Fruit fly (Drosophila melanogaster): ENCODE results near the gene pb.
A peak's percentile ranks its signal among the peaks of the same experiment; 100 is the strongest.

pb gene

DNA sequence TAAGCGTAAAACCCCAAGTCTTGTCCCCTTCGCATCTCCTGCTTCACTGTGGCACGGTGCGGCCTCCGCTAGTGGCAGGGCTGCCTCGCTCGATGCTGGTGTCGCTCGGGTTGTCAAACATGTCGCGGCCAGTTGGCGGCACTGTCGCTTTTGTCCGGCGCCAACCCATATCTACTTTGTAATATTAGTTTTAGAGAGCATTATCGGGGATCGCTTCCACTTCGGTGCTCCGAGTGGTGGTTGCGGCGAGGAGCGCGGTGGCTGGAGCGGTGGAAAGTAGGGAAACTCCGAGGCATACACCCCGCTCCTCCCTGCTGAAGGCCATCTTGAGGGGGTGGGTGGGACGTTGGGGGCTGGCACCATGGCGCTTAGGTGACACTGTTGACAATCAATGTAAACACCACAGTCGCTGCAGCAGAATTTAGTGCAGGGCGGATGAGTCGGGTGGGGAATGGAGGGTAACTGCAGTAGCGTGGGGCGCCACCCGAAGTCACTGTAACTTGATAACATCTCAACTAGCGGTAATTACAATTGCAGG is 76.7 kb downstream of the pb start (continued):
- no peak for TF ChIP-seq NC2β (GFP tag; optimal IDR thresholded peaks at IDR 0.05)
- TF ChIP-seq CG16813 (GFP tag; IDR thresholded peaks at IDR 0.05; ENCODE audit: partially characterized antibody): no peak
- TF ChIP-seq rib (GFP tag; IDR thresholded peaks at IDR 0.05): no peak
- no peak for TF ChIP-seq CG11247 (GFP tag; IDR thresholded peaks at IDR 0.05)
- no peak for TF ChIP-seq kah (GFP tag; optimal IDR thresholded peaks at IDR 0.05)
- no peak for TF ChIP-seq D (optimal IDR thresholded peaks at IDR 0.05)
- peak; percentile 21 for TF ChIP-seq D (GFP tag; optimal IDR thresholded peaks at IDR 0.05)
- peak; percentile 36 for TF ChIP-seq Usf (GFP tag; optimal IDR thresholded peaks at IDR 0.05)
- no peak for TF ChIP-seq Nf-YC (tag; optimal IDR thresholded peaks at IDR 0.05)
- TF ChIP-seq CG8478 (optimal IDR thresholded peaks at IDR 0.05): no peak
- no peak for TF ChIP-seq lbe (GFP tag; optimal IDR thresholded peaks at IDR 0.05)
- no peak for TF ChIP-seq CG11504 (tag; optimal IDR thresholded peaks at IDR 0.05)
- no peak for TF ChIP-seq CG4360 (GFP tag; IDR thresholded peaks at IDR 0.05)
- no peak for TF ChIP-seq CG8944 (GFP tag; optimal IDR thresholded peaks at IDR 0.05)
- no peak for TF ChIP-seq CG6272 (GFP tag; IDR thresholded peaks at IDR 0.05)
- TF ChIP-seq HLH54F (GFP tag; optimal IDR thresholded peaks at IDR 0.05): no peak
- peak; percentile 19 for TF ChIP-seq CG8359 (GFP tag; optimal IDR thresholded peaks at IDR 0.05; ENCODE audit: borderline replicate concordance)
- TF ChIP-seq bigmax (GFP tag; optimal IDR thresholded peaks at IDR 0.05): no peak
- TF ChIP-seq nerfin-1 (tag; optimal IDR thresholded peaks at IDR 0.05): no peak
- TF ChIP-seq row (GFP tag; IDR thresholded peaks at IDR 0.05): no peak
- TF ChIP-seq dmrt11E (tag; optimal IDR thresholded peaks at IDR 0.05): peak; percentile 46
- TF ChIP-seq Dfd (GFP tag; optimal IDR thresholded peaks at IDR 0.05): no peak
- TF ChIP-seq CG4820 (GFP tag; optimal IDR thresholded peaks at IDR 0.05): no peak
- TF ChIP-seq CG4404 (GFP tag; IDR thresholded peaks at IDR 0.05): no peak
- no peak for TF ChIP-seq Drgx (GFP tag; IDR thresholded peaks at IDR 0.05)
- no peak for TF ChIP-seq HmgZ (tag; optimal IDR thresholded peaks at IDR 0.05)
- TF ChIP-seq gsb (GFP tag; IDR thresholded peaks at IDR 0.05): no peak
- TF ChIP-seq CG11085 (GFP tag; IDR thresholded peaks at IDR 0.05): no peak
- no peak for TF ChIP-seq kay (GFP tag; optimal IDR thresholded peaks at IDR 0.05)
- peak; percentile 55 for TF ChIP-seq Nf-YA (GFP tag; IDR thresholded peaks at IDR 0.05)
- no peak for TF ChIP-seq gfzf (GFP tag; optimal IDR thresholded peaks at IDR 0.05)
- no peak for TF ChIP-seq Sry-β (GFP tag; optimal IDR thresholded peaks at IDR 0.05)
- no peak for TF ChIP-seq CG10274 (GFP tag; optimal IDR thresholded peaks at IDR 0.05)
- TF ChIP-seq Pdp1 (GFP tag; optimal IDR thresholded peaks at IDR 0.05): no peak
- no peak for TF ChIP-seq Ada2b (GFP tag; IDR thresholded peaks at IDR 0.05)
- no peak for TF ChIP-seq CG2889 (GFP tag; IDR thresholded peaks at IDR 0.05)
- no peak for TF ChIP-seq fd3F (GFP tag; optimal IDR thresholded peaks at IDR 0.05)
- no peak for TF ChIP-seq dysf (GFP tag; IDR thresholded peaks at IDR 0.05)
- TF ChIP-seq z (GFP tag; IDR thresholded peaks at IDR 0.05): no peak
- TF ChIP-seq sima (GFP tag; optimal IDR thresholded peaks at IDR 0.05): no peak
- TF ChIP-seq CG12299 (tag; optimal IDR thresholded peaks at IDR 0.05): no peak
- TF ChIP-seq CG2712 (tag; optimal IDR thresholded peaks at IDR 0.05): no peak
- no peak for TF ChIP-seq emc (GFP tag; optimal IDR thresholded peaks at IDR 0.05)
- no peak for TF ChIP-seq Atf6 (GFP tag; IDR thresholded peaks at IDR 0.05)
- no peak for TF ChIP-seq CrebB (tag; optimal IDR thresholded peaks at IDR 0.05)
- no peak for TF ChIP-seq CG31388 (GFP tag; optimal IDR thresholded peaks at IDR 0.05)
- peak; percentile 57 for TF ChIP-seq oc (tag; optimal IDR thresholded peaks at IDR 0.05)
- TF ChIP-seq CG13775 (GFP tag; optimal IDR thresholded peaks at IDR 0.05): no peak
- no peak for TF ChIP-seq fd96Cb (tag; optimal IDR thresholded peaks at IDR 0.05)
- TF ChIP-seq CG33213 (GFP tag; optimal IDR thresholded peaks at IDR 0.05): no peak
- no peak for TF ChIP-seq Ssrp (tag; optimal IDR thresholded peaks at IDR 0.05)
- no peak for TF ChIP-seq CG17912 (GFP tag; optimal IDR thresholded peaks at IDR 0.05)

All from whole organism, embryonic.